Worm (Caenorhabditis elegans): ENCODE results near the gene unc-71.

unc-71 gene

DNA sequence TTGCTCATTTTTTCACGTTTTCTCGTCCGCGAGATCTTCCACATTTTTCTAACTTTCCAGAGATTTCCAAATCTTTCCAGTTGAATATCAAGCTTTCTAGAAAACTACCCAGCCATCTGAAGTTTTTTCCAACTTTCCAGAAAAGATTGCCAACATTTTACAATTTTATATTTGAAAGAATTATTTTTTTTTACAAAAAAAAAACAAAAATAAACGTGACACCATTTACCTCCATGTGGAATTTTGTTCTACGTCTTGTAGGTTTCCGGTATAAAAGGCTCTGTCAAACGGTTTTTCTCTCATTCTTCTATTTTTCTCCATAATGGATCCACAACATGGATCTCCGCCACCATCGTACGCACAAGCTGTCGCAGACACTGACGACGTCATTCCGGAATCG lies 26.9 kb downstream of the unc-71 start, which contains the start of gene Y37D8A.8:
TSS of gene Y37D8A.8 (plus strand) at position 301 of the 400 bp plus-strand sequence.
- TF ChIP-seq sptf-2 (GFP tag; optimal IDR thresholded peaks at IDR 0.05) (no peak), lin-40 (tag; optimal IDR thresholded peaks at IDR 0.05) (no peak), ztf-6 (GFP tag; IDR thresholded peaks at IDR 0.05) (no peak), rpc-1 (optimal IDR thresholded peaks at IDR 0.05) (no peak), rpc-1 (tag; optimal IDR thresholded peaks at IDR 0.05) (no peak), F57A8.1 (GFP tag; optimal IDR thresholded peaks at IDR 0.05) (no peak), tbx-9 (tag; optimal IDR thresholded peaks at IDR 0.05; ENCODE audit: borderline replicate concordance) (no peak), Y53F4B.3 (GFP tag; IDR thresholded peaks at IDR 0.05) (no peak), ztf-3 (GFP tag; optimal IDR thresholded peaks at IDR 0.05) (no peak), ama-1 (optimal IDR thresholded peaks at IDR 0.05) (no peak), ama-1 (GFP tag; optimal IDR thresholded peaks at IDR 0.05) (no peak), fkh-3 (tag; optimal IDR thresholded peaks at IDR 0.05) (no peak), repo-1 (tag; optimal IDR thresholded peaks at IDR 0.05) (no peak)

DNA sequence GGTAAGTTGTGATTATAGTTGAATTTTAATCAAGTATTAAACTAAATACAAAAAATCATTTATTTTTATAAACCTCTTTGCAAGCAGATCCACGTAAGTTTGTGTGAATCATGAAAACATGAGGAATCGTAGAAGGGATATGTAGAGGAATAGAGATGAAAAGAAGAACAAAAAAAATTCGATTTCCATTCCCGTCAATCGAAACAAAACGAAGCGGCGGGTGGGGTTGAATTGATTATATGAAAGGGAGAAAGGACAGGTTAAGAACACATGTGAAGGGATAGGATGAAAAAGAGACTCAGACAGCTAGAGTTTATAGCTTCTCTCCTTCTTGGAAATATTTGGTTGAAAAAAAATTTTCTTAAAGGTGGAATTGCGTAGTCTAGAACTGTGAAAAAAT lies 31.4 kb downstream of the unc-71 start:
- no peak for TF ChIP-seq tbp1 (GFP tag; optimal IDR thresholded peaks at IDR 0.05)
- no peak for TF ChIP-seq chd-7 (tag; optimal IDR thresholded peaks at IDR 0.05)
- no peak for TF ChIP-seq egl-18 (GFP tag; IDR thresholded peaks at IDR 0.05)
- no peak for TF ChIP-seq mel-28 (tag; optimal IDR thresholded peaks at IDR 0.05; ENCODE audit: borderline replicate concordance)
- TF ChIP-seq lsy-27 (tag; optimal IDR thresholded peaks at IDR 0.05; ENCODE audit: borderline replicate concordance, insufficient read depth): no peak
- TF ChIP-seq snpc-4 (GFP tag; optimal IDR thresholded peaks at IDR 0.05): no peak
- no peak for TF ChIP-seq snpc-4 (tag; optimal IDR thresholded peaks at IDR 0.05)
- no peak for TF ChIP-seq cebp-2 (GFP tag; IDR thresholded peaks at IDR 0.05)
- no peak for TF ChIP-seq snpc-3.4 (tag; optimal IDR thresholded peaks at IDR 0.05)
- no peak for TF ChIP-seq attf-3 (GFP tag; conservative IDR thresholded peaks at IDR 0.05)
- TF ChIP-seq madf-8 (GFP tag; conservative IDR thresholded peaks at IDR 0.05): no peak
- no peak for TF ChIP-seq hmg-1.2 (GFP tag; IDR thresholded peaks at IDR 0.05)

DNA sequence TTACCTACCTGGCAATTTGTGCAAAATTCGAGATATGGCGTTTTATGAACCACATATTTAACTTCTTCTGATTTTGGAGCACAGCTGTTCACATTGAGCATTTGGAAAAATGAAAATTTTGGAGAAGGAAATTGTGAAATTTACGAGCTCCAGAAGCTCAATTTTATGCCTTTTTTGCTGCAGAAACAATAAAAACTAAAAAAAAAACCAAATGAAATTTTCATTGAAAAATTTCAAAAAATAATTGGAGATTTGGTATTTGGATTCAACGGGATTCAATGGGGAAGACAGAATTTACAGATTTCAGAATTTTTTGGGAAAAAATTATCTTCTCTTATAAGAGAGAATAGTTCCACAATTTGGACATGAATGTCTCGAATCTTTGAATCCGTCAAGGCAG lies 34.9 kb downstream of the unc-71 start, which contains the start of gene Y37D8A.26:
TSS of gene Y37D8A.26 (minus strand) at position 101 of the 400 bp plus-strand sequence.
- no peak for TF ChIP-seq athp-1 (tag; optimal IDR thresholded peaks at IDR 0.05)
- no peak for TF ChIP-seq cebp-1 (GFP tag; IDR thresholded peaks at IDR 0.05)
- no peak for TF ChIP-seq cebp-1 (tag; optimal IDR thresholded peaks at IDR 0.05)
- no peak for TF ChIP-seq Y79H2A.3 (GFP tag; conservative IDR thresholded peaks at IDR 0.05)
- TF ChIP-seq ztf-25 (GFP tag; IDR thresholded peaks at IDR 0.05): no peak
- TF ChIP-seq snpc-1.1 (tag; optimal IDR thresholded peaks at IDR 0.05; ENCODE audit: insufficient read depth): no peak
- TF ChIP-seq ceh-79 (tag; optimal IDR thresholded peaks at IDR 0.05): no peak
- no peak for TF ChIP-seq snpc-3.4 (tag; optimal IDR thresholded peaks at IDR 0.05)
- no peak for TF ChIP-seq Y53F4B.3 (GFP tag; IDR thresholded peaks at IDR 0.05)
- no peak for TF ChIP-seq fkh-3 (tag; optimal IDR thresholded peaks at IDR 0.05)
- TF ChIP-seq ceh-27 (GFP tag; optimal IDR thresholded peaks at IDR 0.05): no peak
- no peak for TF ChIP-seq T07F8.4 (tag; optimal IDR thresholded peaks at IDR 0.05)
- TF ChIP-seq lsy-27 (tag; optimal IDR thresholded peaks at IDR 0.05; ENCODE audit: borderline replicate concordance, insufficient read depth): no peak
- TF ChIP-seq unc-62 (GFP tag; optimal IDR thresholded peaks at IDR 0.05): no peak
- no peak for TF ChIP-seq F37B4.10 (GFP tag; IDR thresholded peaks at IDR 0.05)
- no peak for TF ChIP-seq F57C9.4 (tag; optimal IDR thresholded peaks at IDR 0.05)
- TF ChIP-seq pha-4 (tag; optimal IDR thresholded peaks at IDR 0.05): no peak
- TF ChIP-seq efl-1 (GFP tag; optimal IDR thresholded peaks at IDR 0.05): no peak
- TF ChIP-seq let-526 (GFP tag; IDR thresholded peaks at IDR 0.05): no peak
- TF ChIP-seq nfya-1 (tag; optimal IDR thresholded peaks at IDR 0.05; ENCODE audit: borderline replicate concordance, insufficient read depth): no peak
- TF ChIP-seq rec-8 (tag; optimal IDR thresholded peaks at IDR 0.05): no peak

Data from whole organism, young adult.